Worm (Caenorhabditis elegans) whole organism, late embryonic: ENCODE measurements around the gene F58A6.1.

Experiments used
- C08G9.2 ChIP-seq: sonication (generic microtip); optimal IDR thresholded peaks from 2 replicates; lab custom pipeline; 2016; ENCODE audit warnings: mild to moderate bottlenecking, missing genetic modification characterization, moderate library complexity, missing compliant biosample characterization
- C38D4.7 ChIP-seq: fragments of 200-800 bp; sonication (Bioruptor generic); optimal IDR thresholded peaks from 2 replicates; lab custom pipeline; 2018; ENCODE audit warnings: mild to moderate bottlenecking, missing genetic modification characterization, moderate library complexity, missing compliant biosample characterization
- T23F11.4 ChIP-seq: fragments of 200-800 bp; sonication (Bioruptor generic); optimal IDR thresholded peaks from 2 replicates; lab custom pipeline; 2018; ENCODE audit warnings: mild to moderate bottlenecking, missing genetic modification characterization, missing compliant biosample characterization
- elt-2 ChIP-seq: sonication (generic microtip); optimal IDR thresholded peaks from 2 replicates; lab custom pipeline; 2016; ENCODE audit warnings: missing genetic modification reagents, missing genetic modification characterization, missing compliant biosample characterization
- ets-4 ChIP-seq: sonication (generic microtip); optimal IDR thresholded peaks from 2 replicates; lab custom pipeline; 2016; ENCODE audit warnings: missing genetic modification characterization, missing compliant biosample characterization
- fax-1 ChIP-seq: sonication (generic microtip); optimal IDR thresholded peaks from 2 replicates; lab custom pipeline; 2016; ENCODE audit warnings: missing genotype, missing genetic modification characterization, missing compliant biosample characterization
- pag-3 ChIP-seq: sonication (generic microtip); optimal IDR thresholded peaks from 2 replicates; lab custom pipeline; 2016; ENCODE audit warnings: missing compliant biosample characterization, missing genetic modification characterization, borderline replicate concordance
- pha-4 ChIP-seq: fragments of 150-350 bp; optimal IDR thresholded peaks from 2 replicates; lab custom pipeline; 2018; ENCODE audit warnings: missing biosample characterization, missing genetic modification reagents, missing genetic modification characterization
- rnt-1 ChIP-seq: sonication (generic microtip); optimal IDR thresholded peaks from 2 replicates; lab custom pipeline; 2016; ENCODE audit warnings: missing genetic modification characterization, missing compliant biosample characterization
- ztf-16 ChIP-seq: sonication (generic microtip); optimal IDR thresholded peaks from 2 replicates; lab custom pipeline; 2017; ENCODE audit warnings: missing genetic modification characterization, missing compliant biosample characterization

DNA sequence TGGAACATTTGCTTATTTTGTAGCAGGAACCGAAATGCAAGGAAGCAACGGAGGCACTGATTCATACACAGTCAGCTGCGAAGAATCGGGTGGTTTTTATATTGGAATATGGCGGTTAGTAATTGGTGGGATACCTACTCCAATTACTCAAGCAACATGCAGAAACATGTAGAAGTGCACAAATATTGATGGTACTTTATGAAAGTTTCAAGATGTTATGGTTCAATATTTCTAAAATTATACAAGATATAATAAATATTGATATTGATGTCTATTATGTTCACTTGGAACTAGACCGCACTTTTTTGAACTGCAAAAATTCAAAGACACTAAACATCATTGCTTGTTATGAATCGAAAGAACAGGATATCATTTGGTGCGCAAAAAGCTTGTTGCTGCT lies 48.8 kb upstream of the F58A6.1 start, which contains the start of gene C04G6.13:
- TF ChIP-seq T23F11.4 (GFP tag; lab: Kevin White, UChicago): no peak
- no peak for TF ChIP-seq rnt-1 (tag; lab: Kevin White, UChicago)
- no peak for TF ChIP-seq pha-4 (tag; lab: Kevin White, UChicago)
- TF ChIP-seq ets-4: no peak
- no peak for TF ChIP-seq C38D4.7 (GFP tag; lab: Kevin White, UChicago)
- no peak for TF ChIP-seq pag-3 (tag; lab: Kevin White, UChicago)
- no peak for TF ChIP-seq ztf-16 (tag; lab: Kevin White, UChicago)
- no peak for TF ChIP-seq fax-1 (tag; lab: Kevin White, UChicago)
- no peak for TF ChIP-seq C08G9.2 (tag; lab: Kevin White, UChicago)
- TF ChIP-seq elt-2 (tag; lab: Kevin White, UChicago): no peak
